Worm (Caenorhabditis elegans) whole organism, early embryonic: Measurements from ENCODE around the gene hpa-1.

Experiments
- B0310.2 ChIP-seq: sonication (generic microtip); optimal IDR thresholded peaks from 2 replicates; lab custom pipeline; 2016; ENCODE audit warnings: mild to moderate bottlenecking, missing genetic modification characterization, missing compliant biosample characterization
- ama-1 ChIP-seq: fragments of 150-350 bp; optimal IDR thresholded peaks from 2 replicates; lab custom pipeline; 2014
- flt-1 ChIP-seq: fragments of 200-800 bp; sonication (Bioruptor generic); IDR thresholded peaks from 2 replicates; pipeline ENCODE4 v1.3.6; 2022; ENCODE audit warnings: missing genetic modification characterization, missing compliant biosample characterization
- hmbx-1 ChIP-seq: sonication (generic microtip); optimal IDR thresholded peaks from 2 replicates; lab custom pipeline; 2016; ENCODE audit warnings: mild to moderate bottlenecking, missing genetic modification characterization, missing compliant biosample characterization
- hmg-4 ChIP-seq: fragments of 200-800 bp; sonication (Bioruptor generic); optimal IDR thresholded peaks from 2 replicates; lab custom pipeline; 2018; ENCODE audit warnings: mild to moderate bottlenecking, missing genetic modification characterization, missing compliant biosample characterization
- pes-1 ChIP-seq: fragments of 200-800 bp; sonication (Bioruptor generic); IDR thresholded peaks from 2 replicates; pipeline ENCODE4 v1.3.6; 2022; ENCODE audit warnings: missing genetic modification reagents, missing genetic modification characterization, missing compliant biosample characterization
- scrt-1 ChIP-seq: fragments of 200-800 bp; sonication (Bioruptor generic); IDR thresholded peaks from 2 replicates; pipeline ENCODE4 v1.3.6; 2022; ENCODE audit warnings: missing genetic modification characterization, missing compliant biosample characterization
- tbx-37 ChIP-seq: fragments of 200-800 bp; sonication (Bioruptor generic); conservative IDR thresholded peaks from 2 replicates; pipeline ENCODE4 v1.3.6; 2022; ENCODE audit warnings: missing genetic modification reagents, missing genetic modification characterization, missing compliant biosample characterization
- tra-4 ChIP-seq: sonication (generic microtip); optimal IDR thresholded peaks from 2 replicates; lab custom pipeline; 2017; ENCODE audit warnings: missing genetic modification characterization, missing compliant biosample characterization

ce11 chrIV:16257330-16257729 is 24.4 kb upstream of the hpa-1 start, which contains the start of gene hlh-31:
- TF ChIP-seq tbx-37 (GFP tag; lab: Robert Waterston, UW) (no peak), ama-1 (no peak), pes-1 (no peak), tra-4 (tag; lab: Kevin White, UChicago) (no peak), hmbx-1 (tag; lab: Kevin White, UChicago) (no peak), flt-1 (GFP tag; lab: Robert Waterston, UW) (no peak), B0310.2 (no peak), scrt-1 (GFP tag; lab: Robert Waterston, UW) (no peak), hmg-4 (GFP tag; lab: Kevin White, UChicago) (no peak)
